Worm (Caenorhabditis elegans): Measurements from ENCODE around the gene zip-2.

ce11 chrIII:802041-802440 is 30.7 kb upstream of the zip-2 start:
- TF ChIP-seq ztf-26 (tag; optimal IDR thresholded peaks at IDR 0.05) (no peak), pha-4 (tag; optimal IDR thresholded peaks at IDR 0.05) (no peak), D2030.7 (GFP tag; IDR thresholded peaks at IDR 0.05) (no peak), nfyb-1 (GFP tag; IDR thresholded peaks at IDR 0.05) (no peak), F37B4.10 (GFP tag; IDR thresholded peaks at IDR 0.05) (no peak), F55B11.4 (tag; optimal IDR thresholded peaks at IDR 0.05; ENCODE audit: borderline replicate concordance, insufficient read depth) (no peak), bed-1 (GFP tag; IDR thresholded peaks at IDR 0.05) (no peak), let-526 (GFP tag; IDR thresholded peaks at IDR 0.05) (no peak), ztf-3 (GFP tag; optimal IDR thresholded peaks at IDR 0.05) (no peak), ekl-4 (GFP tag; IDR thresholded peaks at IDR 0.05) (no peak)

All from whole organism, young adult.